Fruit fly (Drosophila melanogaster): ENCODE measurements around the gene qin.

The qin gene

DNA sequence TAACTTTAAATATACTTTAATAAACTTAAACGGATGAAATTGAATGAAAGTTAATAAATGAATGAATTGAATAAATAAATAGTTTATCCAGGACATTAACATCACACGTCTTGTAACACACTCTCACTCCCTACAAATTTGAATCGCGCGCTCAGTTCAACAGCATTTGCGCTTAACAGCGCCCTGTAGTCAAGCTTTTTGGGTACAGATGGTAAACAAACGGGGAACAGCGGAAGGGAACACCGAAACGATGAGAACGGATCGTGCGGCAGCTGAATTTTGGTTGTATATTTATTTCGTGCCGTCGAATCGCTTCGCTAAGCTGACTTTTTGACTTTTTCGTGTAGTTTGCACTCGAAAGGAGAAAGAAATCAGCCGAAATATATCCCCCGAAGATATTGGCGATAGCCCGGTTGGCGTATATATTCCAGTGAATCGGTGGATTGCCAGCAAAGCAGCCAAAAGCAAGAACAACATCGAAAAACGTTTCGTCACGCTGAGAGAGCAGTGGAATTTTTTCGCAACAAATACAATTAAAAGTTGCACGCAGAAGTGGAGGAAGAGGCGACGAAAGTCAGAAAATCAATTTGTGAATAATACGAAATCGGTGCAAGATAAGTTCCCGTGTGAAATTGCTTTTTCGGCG, 17.9 kb upstream of the qin start, which contains the start of the genes CG7694 and fray:
Gene CG7694, plus strand, starts transcription at position 247 of the 646 bp plus-strand sequence.
Gene fray, plus strand, starts transcription at position 247 of the 646 bp plus-strand sequence.
- TF ChIP-seq bab1 (GFP tag; optimal IDR thresholded peaks at IDR 0.05), result peak; percentile 37
- TF ChIP-seq tj (GFP tag; optimal IDR thresholded peaks at IDR 0.05), result no peak
- peak; percentile 3 for TF ChIP-seq Mnt (GFP tag; optimal IDR thresholded peaks at IDR 0.05)
- peak; percentile 67 to 91 for TF ChIP-seq cnc (optimal IDR thresholded peaks at IDR 0.05)
- peak; percentile 5 for TF ChIP-seq CG33017 (tag; optimal IDR thresholded peaks at IDR 0.05)

DNA sequence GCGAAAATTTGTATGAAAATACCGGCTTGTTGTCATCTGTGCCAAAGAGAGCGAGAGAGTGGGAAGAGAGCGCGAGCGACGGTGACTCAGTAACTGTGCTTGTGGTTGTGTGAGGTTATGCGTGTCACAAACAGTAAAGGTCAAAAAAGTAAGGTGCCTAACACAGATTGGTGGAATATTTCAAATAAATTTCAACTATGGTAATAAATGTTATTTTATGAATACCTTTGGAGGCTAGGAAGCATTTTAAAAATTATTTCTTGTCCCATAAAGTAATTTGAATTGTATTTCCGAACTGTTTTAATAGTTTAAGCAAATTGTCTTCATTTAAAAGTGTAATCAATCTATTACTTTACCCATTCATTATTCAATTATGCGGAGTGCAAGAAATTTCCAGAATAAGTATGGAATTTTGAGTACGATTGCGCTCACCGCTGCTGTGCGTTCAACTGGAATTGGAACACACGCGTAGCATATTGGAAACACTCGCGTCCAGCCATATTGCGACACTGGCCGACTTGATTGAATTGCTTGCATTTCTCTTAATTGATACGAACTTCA, 17.0 kb upstream of the qin start:
- TF ChIP-seq toe (GFP tag; optimal IDR thresholded peaks at IDR 0.05) (peak; percentile 68), CG12768 (GFP tag; optimal IDR thresholded peaks at IDR 0.05) (peak; percentile 88), CG7045 (GFP tag; optimal IDR thresholded peaks at IDR 0.05) (peak; percentile 96), CG33017 (tag; optimal IDR thresholded peaks at IDR 0.05) (peak; percentile 93), tj (GFP tag; optimal IDR thresholded peaks at IDR 0.05) (peak; percentile 77), CG11617 (GFP tag; optimal IDR thresholded peaks at IDR 0.05) (peak; percentile 96), cnc (optimal IDR thresholded peaks at IDR 0.05) (no peak), CG7101 (tag; optimal IDR thresholded peaks at IDR 0.05) (peak; percentile 91), ovo (GFP tag; optimal IDR thresholded peaks at IDR 0.05) (peak; percentile 77), kay (GFP tag; ENCODE audit: borderline replicate concordance) (peak; percentile 98), CG14711 (tag; optimal IDR thresholded peaks at IDR 0.05) (peak; percentile 84), pad (GFP tag; optimal IDR thresholded peaks at IDR 0.05) (peak; percentile 68), Clk (GFP tag; optimal IDR thresholded peaks at IDR 0.05) (peak; percentile 57), cic (GFP tag; optimal IDR thresholded peaks at IDR 0.05) (peak; percentile 28), CG1620 (GFP tag; optimal IDR thresholded peaks at IDR 0.05) (peak; percentile 77), bab1 (GFP tag; optimal IDR thresholded peaks at IDR 0.05) (peak; percentile 95), Hr96 (GFP tag; optimal IDR thresholded peaks at IDR 0.05) (peak; percentile 81), Mnt (GFP tag; optimal IDR thresholded peaks at IDR 0.05) (peak; percentile 74), CG5204 (GFP tag; optimal IDR thresholded peaks at IDR 0.05) (peak; percentile 93), Crg-1 (GFP tag; optimal IDR thresholded peaks at IDR 0.05) (peak; percentile 83)

DNA sequence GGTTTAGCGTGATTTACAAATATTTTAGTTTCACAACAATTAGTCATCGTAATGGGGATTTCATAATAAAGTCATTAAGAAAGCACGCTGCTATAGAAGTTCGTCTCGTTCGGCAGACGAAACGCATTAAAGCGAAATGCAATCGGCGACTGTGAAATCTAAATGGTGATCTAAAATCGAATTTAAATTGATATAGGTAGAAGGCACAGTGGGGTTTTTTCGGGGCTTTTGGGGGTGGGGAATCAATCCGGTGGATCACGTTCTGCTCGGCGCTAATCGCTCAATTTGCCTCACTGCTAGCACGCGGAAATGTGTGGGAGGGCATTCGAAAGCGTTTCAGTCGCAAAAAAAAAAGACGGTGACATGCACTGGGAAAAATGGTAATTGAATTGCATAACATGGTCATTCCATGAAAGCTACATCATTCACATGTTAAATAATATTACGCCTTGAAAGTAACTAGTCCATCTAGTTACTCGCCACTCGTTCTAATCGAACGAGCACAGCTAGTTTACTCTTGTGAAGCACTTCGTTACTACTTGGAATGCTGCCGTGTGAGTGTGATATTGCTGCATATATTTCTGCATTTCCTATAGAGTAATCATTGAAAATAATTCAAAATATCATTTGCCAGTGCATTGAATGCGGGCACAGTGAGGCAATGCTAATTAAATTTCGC, 12.9 kb upstream of the qin start:
- TF ChIP-seq CG14711 (tag; optimal IDR thresholded peaks at IDR 0.05), result peak; percentile 3
- no peak for TF ChIP-seq toe (GFP tag; optimal IDR thresholded peaks at IDR 0.05)
- TF ChIP-seq CG33017 (tag; optimal IDR thresholded peaks at IDR 0.05), result peak; percentile 26
- peak; percentile 63 for TF ChIP-seq CG12768 (GFP tag; optimal IDR thresholded peaks at IDR 0.05)
- peak; percentile 55 for TF ChIP-seq CG7045 (GFP tag; optimal IDR thresholded peaks at IDR 0.05)
- no peak for TF ChIP-seq pad (GFP tag; optimal IDR thresholded peaks at IDR 0.05)
- no peak for TF ChIP-seq Clk (GFP tag; optimal IDR thresholded peaks at IDR 0.05)
- TF ChIP-seq CG1620 (GFP tag; optimal IDR thresholded peaks at IDR 0.05), result no peak
- TF ChIP-seq CG11617 (GFP tag; optimal IDR thresholded peaks at IDR 0.05), result peak; percentile 38
- TF ChIP-seq ovo (GFP tag; optimal IDR thresholded peaks at IDR 0.05), result no peak
- no peak for TF ChIP-seq kay (GFP tag; ENCODE audit: borderline replicate concordance)
- peak; percentile 61 for TF ChIP-seq CG7101 (tag; optimal IDR thresholded peaks at IDR 0.05)
- TF ChIP-seq bab1 (GFP tag; optimal IDR thresholded peaks at IDR 0.05), result peak; percentile 48
- peak; percentile 34 for TF ChIP-seq CG5204 (GFP tag; optimal IDR thresholded peaks at IDR 0.05)

DNA sequence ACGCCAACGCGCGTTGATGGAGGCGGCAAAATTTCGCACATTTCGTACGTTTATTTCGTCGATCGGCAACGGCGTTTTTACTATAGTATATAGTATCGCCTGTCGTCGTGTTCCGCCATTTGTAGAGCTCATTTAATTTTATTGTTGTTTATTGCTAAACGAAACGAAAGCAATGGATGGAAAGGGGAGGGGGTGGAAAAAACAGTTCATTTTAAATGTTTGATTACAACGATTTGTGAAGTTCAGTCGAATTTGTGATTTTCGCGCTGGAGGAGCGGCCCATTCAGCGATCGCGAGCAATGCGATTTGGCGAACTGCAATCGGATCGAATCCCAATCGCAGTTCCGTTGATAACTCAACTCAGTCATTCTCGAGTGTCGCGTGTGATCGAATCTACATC, 9.8 kb upstream of the qin start:
- TF ChIP-seq Mnt (GFP tag; optimal IDR thresholded peaks at IDR 0.05), result peak; percentile 36
- TF ChIP-seq CG7101 (tag; optimal IDR thresholded peaks at IDR 0.05), result peak; percentile 21
- peak; percentile 48 for TF ChIP-seq CG12768 (GFP tag; optimal IDR thresholded peaks at IDR 0.05)
- TF ChIP-seq bab1 (GFP tag; optimal IDR thresholded peaks at IDR 0.05), result no peak
- no peak for TF ChIP-seq CG11617 (GFP tag; optimal IDR thresholded peaks at IDR 0.05)
- no peak for TF ChIP-seq Hr96 (GFP tag; optimal IDR thresholded peaks at IDR 0.05)
- TF ChIP-seq ovo (GFP tag; optimal IDR thresholded peaks at IDR 0.05), result peak; percentile 23
- TF ChIP-seq CG7045 (GFP tag; optimal IDR thresholded peaks at IDR 0.05), result no peak
- TF ChIP-seq tj (GFP tag; optimal IDR thresholded peaks at IDR 0.05), result no peak
- peak; percentile 16 for TF ChIP-seq Clk (GFP tag; optimal IDR thresholded peaks at IDR 0.05)
- TF ChIP-seq toe (GFP tag; optimal IDR thresholded peaks at IDR 0.05), result no peak
- no peak for TF ChIP-seq CG5204 (GFP tag; optimal IDR thresholded peaks at IDR 0.05)
- no peak for TF ChIP-seq Crg-1 (GFP tag; optimal IDR thresholded peaks at IDR 0.05)
- TF ChIP-seq cnc (optimal IDR thresholded peaks at IDR 0.05), result no peak
- TF ChIP-seq CG33017 (tag; optimal IDR thresholded peaks at IDR 0.05), result no peak
- peak; percentile 54 for TF ChIP-seq kay (GFP tag; ENCODE audit: borderline replicate concordance)
- TF ChIP-seq CG14711 (tag; optimal IDR thresholded peaks at IDR 0.05), result no peak
- TF ChIP-seq pad (GFP tag; optimal IDR thresholded peaks at IDR 0.05), result no peak
- TF ChIP-seq CG1620 (GFP tag; optimal IDR thresholded peaks at IDR 0.05), result no peak
- TF ChIP-seq cic (GFP tag; optimal IDR thresholded peaks at IDR 0.05), result peak; percentile 93

DNA sequence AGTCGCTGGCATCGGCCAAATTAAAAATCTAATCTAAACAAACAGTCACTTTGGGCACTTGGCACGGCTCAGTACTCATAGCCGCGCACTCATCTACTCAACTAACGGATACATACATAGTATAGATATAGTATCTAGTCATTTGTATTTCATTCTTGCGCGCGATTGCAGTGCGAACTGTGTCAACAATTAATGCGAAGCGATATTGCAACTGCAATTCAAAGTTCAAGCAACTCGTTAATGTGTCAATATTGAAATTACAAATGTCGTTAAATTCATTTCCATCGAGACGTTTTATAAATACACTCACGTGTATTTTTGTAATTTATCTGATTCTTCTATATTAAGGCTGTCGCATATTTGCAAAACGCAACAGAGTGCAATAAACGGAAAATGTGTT, 8.6 kb upstream of the qin start:
- TF ChIP-seq Clk (GFP tag; optimal IDR thresholded peaks at IDR 0.05) (peak; percentile 37), CG5204 (GFP tag; optimal IDR thresholded peaks at IDR 0.05) (peak; percentile 30), bab1 (GFP tag; optimal IDR thresholded peaks at IDR 0.05) (no peak), Mnt (GFP tag; optimal IDR thresholded peaks at IDR 0.05) (peak; percentile 19), pad (GFP tag; optimal IDR thresholded peaks at IDR 0.05) (peak; percentile 1), Hr96 (GFP tag; optimal IDR thresholded peaks at IDR 0.05) (peak; percentile 23), CG7101 (tag; optimal IDR thresholded peaks at IDR 0.05) (peak; percentile 66), tj (GFP tag; optimal IDR thresholded peaks at IDR 0.05) (no peak), CG1620 (GFP tag; optimal IDR thresholded peaks at IDR 0.05) (no peak), CG14711 (tag; optimal IDR thresholded peaks at IDR 0.05) (peak; percentile 30), CG7045 (GFP tag; optimal IDR thresholded peaks at IDR 0.05) (peak; percentile 22), CG11617 (GFP tag; optimal IDR thresholded peaks at IDR 0.05) (peak; percentile 34), cic (GFP tag; optimal IDR thresholded peaks at IDR 0.05) (peak; percentile 81), CG33017 (tag; optimal IDR thresholded peaks at IDR 0.05) (peak; percentile 7), ovo (GFP tag; optimal IDR thresholded peaks at IDR 0.05) (peak; percentile 12), kay (GFP tag; ENCODE audit: borderline replicate concordance) (peak; percentile 74), Crg-1 (GFP tag; optimal IDR thresholded peaks at IDR 0.05) (peak; percentile 33), toe (GFP tag; optimal IDR thresholded peaks at IDR 0.05) (peak; percentile 21), CG12768 (GFP tag; optimal IDR thresholded peaks at IDR 0.05) (peak; percentile 64), cnc (optimal IDR thresholded peaks at IDR 0.05) (no peak)
